Worm (Caenorhabditis elegans): Measurements from ENCODE around the gene unc-27.

unc-27 gene

ce11 chrX:8754285-8754795 lies 34.9 kb upstream of the unc-27 start (continued):
- TF ChIP-seq F16B12.6 (tag; optimal IDR thresholded peaks at IDR 0.05) (no peak), fkh-4 (tag; optimal IDR thresholded peaks at IDR 0.05; ENCODE audit: borderline replicate concordance) (no peak), jun-1 (tag; optimal IDR thresholded peaks at IDR 0.05) (no peak), fos-1 (tag; optimal IDR thresholded peaks at IDR 0.05) (no peak), pqm-1 (tag; optimal IDR thresholded peaks at IDR 0.05) (no peak), nhr-19 (GFP tag; conservative IDR thresholded peaks at IDR 0.05) (no peak), nhr-237 (tag; optimal IDR thresholded peaks at IDR 0.05) (no peak), sox-4 (tag; optimal IDR thresholded peaks at IDR 0.05) (no peak), fkh-10 (GFP tag; optimal IDR thresholded peaks at IDR 0.05) (no peak), ztf-4 (tag; optimal IDR thresholded peaks at IDR 0.05) (no peak), lin-14 (GFP tag; optimal IDR thresholded peaks at IDR 0.05) (peak; percentile 51), rnt-1 (tag; optimal IDR thresholded peaks at IDR 0.05) (no peak), aly-2 (tag; optimal IDR thresholded peaks at IDR 0.05) (no peak), unc-86 (tag; optimal IDR thresholded peaks at IDR 0.05) (no peak), sptf-1 (tag; optimal IDR thresholded peaks at IDR 0.05) (no peak), nhr-71 (tag; optimal IDR thresholded peaks at IDR 0.05) (peak; percentile 32)

ce11 chrX:8755987-8756386 lies 33.3 kb upstream of the unc-27 start:
- TF ChIP-seq elt-2 (tag; optimal IDR thresholded peaks at IDR 0.05) (peak; percentile 73), alr-1 (tag; optimal IDR thresholded peaks at IDR 0.05; ENCODE audit: borderline replicate concordance) (no peak), nhr-90 (tag; optimal IDR thresholded peaks at IDR 0.05; ENCODE audit: poor library complexity) (peak; percentile 7), nhr-71 (tag; optimal IDR thresholded peaks at IDR 0.05) (peak; percentile 32)

- TF ChIP-seq pag-3 (tag; optimal IDR thresholded peaks at IDR 0.05; ENCODE audit: borderline replicate concordance, insufficient read depth) (no peak), nhr-71 (tag; optimal IDR thresholded peaks at IDR 0.05) (peak; percentile 20), blmp-1 (tag; optimal IDR thresholded peaks at IDR 0.05) (peak; percentile 5), hpl-2 (GFP tag; optimal IDR thresholded peaks at IDR 0.05) (no peak), pax-3 (tag; optimal IDR thresholded peaks at IDR 0.05) (no peak)
These were observed 28.2 kb upstream of the unc-27 start for ce11 chrX:8761060-8761459.

ce11 chrX:8761497-8761896 lies 27.8 kb upstream of the unc-27 start, which contains the start of gene M02D8.5:
TSS of gene M02D8.5 (minus strand) at chrX:8761597.
- TF ChIP-seq ceh-8 (GFP tag; optimal IDR thresholded peaks at IDR 0.05) (no peak), hlh-17 (GFP tag; optimal IDR thresholded peaks at IDR 0.05; ENCODE audit: borderline replicate concordance) (no peak), nhr-85 (tag) (no peak), rnt-1 (tag; optimal IDR thresholded peaks at IDR 0.05) (no peak), alr-1 (tag; optimal IDR thresholded peaks at IDR 0.05; ENCODE audit: borderline replicate concordance) (no peak), lin-14 (GFP tag; optimal IDR thresholded peaks at IDR 0.05) (no peak), tbx-2 (tag; optimal IDR thresholded peaks at IDR 0.05) (no peak), zag-1 (tag; optimal IDR thresholded peaks at IDR 0.05) (no peak), lin-35 (GFP tag; optimal IDR thresholded peaks at IDR 0.05) (no peak), nhr-28 (tag; optimal IDR thresholded peaks at IDR 0.05) (no peak)

ce11 chrX:8762927-8763326 lies 26.3 kb upstream of the unc-27 start:
- TF ChIP-seq rnt-1 (tag; optimal IDR thresholded peaks at IDR 0.05) (peak; percentile 44), pag-3 (tag; optimal IDR thresholded peaks at IDR 0.05; ENCODE audit: borderline replicate concordance, insufficient read depth) (peak; percentile 20), unc-86 (tag; optimal IDR thresholded peaks at IDR 0.05) (no peak), ceh-82 (tag; optimal IDR thresholded peaks at IDR 0.05) (no peak), ets-5 (GFP tag; IDR thresholded peaks at IDR 0.05) (no peak), sox-4 (tag; optimal IDR thresholded peaks at IDR 0.05) (no peak), hpl-2 (GFP tag; optimal IDR thresholded peaks at IDR 0.05) (no peak), nhr-71 (tag; optimal IDR thresholded peaks at IDR 0.05) (peak; percentile 44), ama-1 (optimal IDR thresholded peaks at IDR 0.05) (no peak), nhr-11 (tag; optimal IDR thresholded peaks at IDR 0.05) (no peak), snu-23 (GFP tag; optimal IDR thresholded peaks at IDR 0.05) (peak; percentile 7), elt-3 (tag; optimal IDR thresholded peaks at IDR 0.05) (no peak), fkh-4 (tag; optimal IDR thresholded peaks at IDR 0.05; ENCODE audit: borderline replicate concordance) (no peak), lin-14 (GFP tag; optimal IDR thresholded peaks at IDR 0.05) (peak; percentile 62)
